Worm (Caenorhabditis elegans): ENCODE data around the gene F47B8.1.
"Not testable (repeated sequence)": the region's sequence is repeated elsewhere in the genome, so short reads cannot be mapped to it uniquely, and the experiment has no call there.

DNA sequence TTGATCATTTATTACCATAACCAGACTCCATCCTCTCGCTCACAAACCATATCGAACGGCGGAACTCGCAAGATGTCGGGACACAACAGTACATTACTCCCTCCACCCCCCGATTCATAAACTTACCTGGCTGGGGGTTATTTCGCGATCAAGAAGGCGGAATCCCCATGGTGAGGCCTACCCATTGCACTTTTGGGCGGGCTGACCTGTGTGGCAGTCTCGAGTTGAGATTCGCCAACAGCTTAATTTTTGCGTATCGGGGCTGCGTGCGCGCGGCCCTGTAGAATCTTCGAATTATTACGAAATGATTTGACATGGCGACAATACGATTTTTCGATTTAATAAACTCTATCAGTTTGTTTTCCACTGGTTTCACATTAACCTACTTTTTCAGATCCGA is 36.7 kb downstream of the F47B8.1 start:
- not testable (repeated sequence) for TF ChIP-seq lin-35 (GFP tag; optimal IDR thresholded peaks at IDR 0.05); jun-1 (tag; optimal IDR thresholded peaks at IDR 0.05); fkh-10 (GFP tag; optimal IDR thresholded peaks at IDR 0.05); mab-9 (GFP tag; IDR thresholded peaks at IDR 0.05); pqm-1 (tag; optimal IDR thresholded peaks at IDR 0.05); elt-2 (tag; optimal IDR thresholded peaks at IDR 0.05); blmp-1 (tag; optimal IDR thresholded peaks at IDR 0.05); nhr-28 (tag; optimal IDR thresholded peaks at IDR 0.05); lin-13 (GFP tag; optimal IDR thresholded peaks at IDR 0.05)
